Fruit fly (Drosophila melanogaster) whole organism, embryonic: ENCODE measurements around the gene CG7627.

ENCODE experiments used
- Bgb ChIP-seq: fragments of 200-800 bp; sonication (Bioruptor generic); IDR thresholded peaks from 2 replicates; pipeline ENCODE4 v1.3.6; 2022; ENCODE audit warnings: missing biosample characterization, missing genetic modification characterization; ENCODE audit not compliant: partially characterized antibody
- CG13287 ChIP-seq: fragments of 200-800 bp; sonication (Bioruptor generic); IDR thresholded peaks from 2 replicates; pipeline ENCODE4 v1.3.6; 2022; ENCODE audit warnings: missing biosample characterization, missing genetic modification characterization; ENCODE audit not compliant: partially characterized antibody
- CG14441 ChIP-seq: fragments of 200-800 bp; sonication (Bioruptor generic); IDR thresholded peaks from 2 replicates; pipeline ENCODE4 v1.3.6; 2022; ENCODE audit warnings: missing biosample characterization, missing genetic modification characterization
- CG15601 ChIP-seq: fragments of 200-800 bp; sonication (Bioruptor generic); optimal IDR thresholded peaks from 3 replicates; lab custom pipeline; 2019; ENCODE audit warnings: missing biosample characterization, mild to moderate bottlenecking, missing genetic modification characterization, moderate library complexity
- CG17186 ChIP-seq: fragments of 200-800 bp; sonication (Bioruptor generic); optimal IDR thresholded peaks from 3 replicates; lab custom pipeline; 2017; ENCODE audit warnings: missing biosample characterization, missing genetic modification reagents, missing genetic modification characterization
- CG17385 ChIP-seq: fragments of 200-800 bp; sonication (Bioruptor generic); optimal IDR thresholded peaks from 3 replicates; lab custom pipeline; 2018; ENCODE audit warnings: missing biosample characterization, mild to moderate bottlenecking, missing genetic modification characterization
- CG18262 ChIP-seq: fragments of 200-800 bp; optimal IDR thresholded peaks from 3 replicates; lab custom pipeline; 2019; ENCODE audit warnings: missing biosample characterization, mild to moderate bottlenecking, missing genetic modification characterization, moderate library complexity
- CG2202 ChIP-seq: fragments of 200-800 bp; sonication (Bioruptor generic); optimal IDR thresholded peaks from 2 replicates; lab custom pipeline; 2018; ENCODE audit warnings: missing biosample characterization, mild to moderate bottlenecking, missing genetic modification characterization
- CG2889 ChIP-seq: fragments of 200-800 bp; sonication (Bioruptor generic); IDR thresholded peaks from 3 replicates; pipeline ENCODE4 v1.3.6; 2022; ENCODE audit warnings: missing biosample characterization, missing genetic modification characterization
- CG30403 ChIP-seq: fragments of 200-800 bp; sonication (Bioruptor generic); optimal IDR thresholded peaks from 3 replicates; lab custom pipeline; 2016; ENCODE audit warnings: missing biosample characterization, missing genetic modification characterization
- CG31224 ChIP-seq: fragments of 200-800 bp; sonication (Bioruptor generic); IDR thresholded peaks from 2 replicates; pipeline ENCODE4 v1.3.6; 2022; ENCODE audit warnings: missing biosample characterization, missing genetic modification characterization
- CG34224 ChIP-seq: fragments of 200-800 bp; sonication (Bioruptor generic); IDR thresholded peaks from 3 replicates; pipeline ENCODE4 v1.3.6; 2022; ENCODE audit warnings: missing biosample characterization, missing genetic modification characterization; ENCODE audit not compliant: partially characterized antibody
- CG4617 ChIP-seq: fragments of 200-800 bp; sonication (Bioruptor generic); optimal IDR thresholded peaks from 3 replicates; lab custom pipeline; 2016; ENCODE audit warnings: missing biosample characterization, missing genetic modification characterization, borderline replicate concordance
- CG7271 ChIP-seq: fragments of 200-800 bp; sonication (Bioruptor generic); optimal IDR thresholded peaks from 2 replicates; lab custom pipeline; 2018; ENCODE audit warnings: missing biosample characterization, mild to moderate bottlenecking, missing genetic modification characterization, moderate library complexity
- CoRest ChIP-seq: fragments of 200-800 bp; sonication (Bioruptor generic); optimal IDR thresholded peaks from 3 replicates; lab custom pipeline; 2018; ENCODE audit warnings: missing biosample characterization, mild to moderate bottlenecking, missing genetic modification characterization, moderate library complexity
- Dref ChIP-seq: fragments of 200-800 bp; sonication (Bioruptor generic); IDR thresholded peaks from 2 replicates; pipeline ENCODE4 v1.3.6; 2022; ENCODE audit warnings: missing biosample characterization, missing genetic modification characterization
- E2f2 ChIP-seq: fragments of 200-800 bp; sonication (Bioruptor generic); IDR thresholded peaks from 2 replicates; pipeline ENCODE4 v1.3.6; 2022; ENCODE audit warnings: missing biosample characterization, missing genetic modification characterization
- Fer1 ChIP-seq: fragments of 200-800 bp; sonication (Bioruptor generic); optimal IDR thresholded peaks from 2 replicates; lab custom pipeline; 2017; ENCODE audit warnings: missing biosample characterization, mild to moderate bottlenecking, missing genetic modification characterization
- Fer3 ChIP-seq: fragments of 200-800 bp; sonication (Bioruptor generic); optimal IDR thresholded peaks from 2 replicates; lab custom pipeline; 2018; ENCODE audit warnings: missing biosample characterization, mild to moderate bottlenecking, missing genetic modification characterization, moderate library complexity
- MBD-R2 ChIP-seq: fragments of 200-800 bp; sonication (Bioruptor generic); IDR thresholded peaks from 2 replicates; pipeline ENCODE4 v1.3.6; 2022; ENCODE audit warnings: missing biosample characterization, missing genetic modification characterization
- MESR4 ChIP-seq: fragments of 200-800 bp; sonication (Bioruptor generic); optimal IDR thresholded peaks from 2 replicates; lab custom pipeline; 2018; ENCODE audit warnings: missing biosample characterization, mild to moderate bottlenecking, missing genetic modification characterization, moderate library complexity
- Oli ChIP-seq: fragments of 200-800 bp; sonication (Bioruptor generic); optimal IDR thresholded peaks from 2 replicates; lab custom pipeline; 2018; ENCODE audit warnings: missing biosample characterization, mild to moderate bottlenecking, missing genetic modification characterization, moderate library complexity
- Opbp ChIP-seq: fragments of 200-800 bp; sonication (Bioruptor generic); IDR thresholded peaks from 3 replicates; pipeline ENCODE4 v1.3.6; 2022; ENCODE audit warnings: missing biosample characterization, missing genetic modification characterization; ENCODE audit not compliant: partially characterized antibody
- Scr ChIP-seq: fragments of 200-800 bp; sonication (Bioruptor generic); IDR thresholded peaks from 2 replicates; pipeline ENCODE4 v1.3.6; 2022; ENCODE audit warnings: missing biosample characterization, missing genetic modification characterization; ENCODE audit not compliant: partially characterized antibody
- Sry-δ ChIP-seq: fragments of 200-800 bp; sonication (Bioruptor generic); optimal IDR thresholded peaks from 2 replicates; lab custom pipeline; 2016; ENCODE audit warnings: missing biosample characterization, missing genetic modification characterization
- YL-1 ChIP-seq: fragments of 200-800 bp; sonication (Bioruptor generic); optimal IDR thresholded peaks from 3 replicates; lab custom pipeline; 2017; ENCODE audit warnings: missing biosample characterization, mild to moderate bottlenecking, missing genetic modification characterization
- ash1 ChIP-seq: fragments of 200-800 bp; sonication (Bioruptor generic); optimal IDR thresholded peaks from 2 replicates; lab custom pipeline; 2018; ENCODE audit warnings: missing biosample characterization, mild to moderate bottlenecking, missing genetic modification characterization
- az2 ChIP-seq: fragments of 200-800 bp; sonication (Bioruptor generic); optimal IDR thresholded peaks from 3 replicates; lab custom pipeline; 2016; ENCODE audit warnings: missing biosample characterization, missing genetic modification characterization
- grau ChIP-seq: fragments of 200-800 bp; optimal IDR thresholded peaks from 3 replicates; lab custom pipeline; 2019; ENCODE audit warnings: missing biosample characterization, mild to moderate bottlenecking, missing genetic modification characterization, moderate library complexity
- kay ChIP-seq: fragments of 200-800 bp; sonication (Bioruptor generic); optimal IDR thresholded peaks from 2 replicates; lab custom pipeline; 2016; ENCODE audit warnings: missing biosample characterization, missing genetic modification characterization
- nmo ChIP-seq: fragments of 200-800 bp; sonication (Bioruptor generic); optimal IDR thresholded peaks from 2 replicates; lab custom pipeline; 2018; ENCODE audit warnings: missing biosample characterization, mild to moderate bottlenecking, missing genetic modification characterization, moderate library complexity
- pb ChIP-seq: fragments of 200-800 bp; sonication (Bioruptor generic); optimal IDR thresholded peaks from 3 replicates; lab custom pipeline; 2016; ENCODE audit warnings: missing biosample characterization, missing genetic modification characterization
- phol ChIP-seq: fragments of 200-800 bp; sonication (Bioruptor generic); optimal IDR thresholded peaks from 3 replicates; lab custom pipeline; 2018; ENCODE audit warnings: missing biosample characterization, mild to moderate bottlenecking, missing genetic modification characterization, moderate library complexity
- pzg ChIP-seq: fragments of 200-800 bp; sonication (Bioruptor generic); optimal IDR thresholded peaks from 3 replicates; lab custom pipeline; 2018; ENCODE audit warnings: missing biosample characterization, mild to moderate bottlenecking, missing genetic modification characterization, moderate library complexity
- row ChIP-seq: fragments of 200-800 bp; sonication (Bioruptor generic); IDR thresholded peaks from 3 replicates; pipeline ENCODE4 v1.3.6; 2022; ENCODE audit warnings: missing biosample characterization, missing genetic modification characterization
- stwl ChIP-seq: fragments of 200-800 bp; sonication (Bioruptor generic); optimal IDR thresholded peaks from 3 replicates; lab custom pipeline; 2018; ENCODE audit warnings: missing biosample characterization, mild to moderate bottlenecking, missing genetic modification characterization, moderate library complexity
- tna ChIP-seq: fragments of 200-800 bp; sonication (Bioruptor generic); IDR thresholded peaks from 2 replicates; pipeline ENCODE4 v1.3.6; 2022; ENCODE audit warnings: missing biosample characterization, missing genetic modification characterization; ENCODE audit not compliant: partially characterized antibody
- ttk ChIP-seq: fragments of 200-800 bp; sonication (Bioruptor generic); IDR thresholded peaks from 2 replicates; pipeline ENCODE4 v2.1.2; 2022; ENCODE audit warnings: missing biosample characterization, missing genetic modification characterization
- vnd ChIP-seq: fragments of 200-800 bp; sonication (Bioruptor generic); IDR thresholded peaks from 3 replicates; pipeline ENCODE4 v1.3.6; 2022; ENCODE audit warnings: missing biosample characterization, missing genetic modification characterization; ENCODE audit not compliant: partially characterized antibody
- zen ChIP-seq: fragments of 200-800 bp; sonication (Bioruptor generic); optimal IDR thresholded peaks from 3 replicates; lab custom pipeline; 2018; ENCODE audit warnings: missing biosample characterization, mild to moderate bottlenecking, missing genetic modification characterization, moderate library complexity

CG7627 gene

DNA sequence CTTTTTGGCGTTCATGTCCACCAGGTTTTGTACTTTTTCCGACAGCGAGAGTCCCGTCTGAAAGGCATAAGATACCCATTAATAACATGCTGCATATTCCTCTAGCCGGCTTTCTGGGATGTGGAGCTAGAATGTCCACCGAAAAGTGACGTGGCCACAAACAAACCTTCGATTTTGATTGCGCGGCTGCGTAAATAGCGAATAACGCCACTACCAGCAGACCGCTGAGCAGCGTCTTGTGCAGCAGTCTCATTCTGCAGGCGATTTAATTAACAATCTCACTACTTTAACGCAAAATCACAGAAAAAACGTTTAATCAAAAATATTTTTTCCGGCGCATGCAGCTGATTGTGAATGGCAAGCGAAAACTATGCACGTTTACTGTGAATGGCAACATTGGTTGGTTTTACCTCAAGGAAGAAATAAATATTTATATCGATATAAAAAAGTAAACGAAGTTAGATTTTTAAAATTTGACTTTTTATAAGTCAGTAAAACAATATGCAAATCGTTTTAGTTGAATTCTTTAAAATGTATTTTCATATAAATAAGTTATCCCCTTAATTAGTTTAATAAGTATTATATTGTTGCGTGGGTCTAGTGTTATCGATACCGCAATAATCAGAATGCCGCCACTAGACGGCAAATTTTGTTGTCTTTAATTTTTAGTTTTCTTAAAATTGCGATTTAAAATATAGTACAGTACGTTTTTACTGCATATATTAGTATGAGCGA, 54.3 kb downstream of the CG7627 start, which contains the start of the genes Ostgamma and Mettl14 (continued):
- TF ChIP-seq Bgb (GFP tag; lab: Robert Waterston, UW) (peak; percentile 41), Fer1 (peak; percentile 17), pb (GFP tag; lab: Kevin White, UChicago) (no peak), phol (peak; percentile 19), CG34224 (GFP tag; lab: Robert Waterston, UW) (peak; percentile 81), CG14441 (GFP tag; lab: Robert Waterston, UW) (no peak), Fer3 (tag; lab: Kevin White, UChicago) (no peak), tna (GFP tag; lab: Robert Waterston, UW) (0 out of 2 replicates have a peak, but pooled peaks have one; percentile 5), row (GFP tag; lab: Robert Waterston, UW) (peak; percentile 70), Dref (GFP tag; lab: Robert Waterston, UW) (peak; percentile 62), E2f2 (0 out of 2 replicates have a peak, but pooled peaks have one; percentile 28), CG31224 (GFP tag; lab: Robert Waterston, UW) (no peak), ash1 (no peak), Opbp (peak; percentile 66; the same call in 2 of the 3 replicates), Scr (peak; percentile 89), Oli (no peak), MBD-R2 (GFP tag; lab: Robert Waterston, UW) (peak; percentile 52), CG17385 (GFP tag; lab: Kevin White, UChicago) (peak; percentile 18), YL-1 (GFP tag; lab: Kevin White, UChicago) (peak; percentile 82), zen (tag; lab: Kevin White, UChicago) (peak; percentile 3), CG15601 (tag; lab: Kevin White, UChicago) (peak; percentile 42), CG7271 (tag; lab: Kevin White, UChicago) (peak; percentile 12), kay (GFP tag; lab: Kevin White, UChicago) (no peak), CG17186 (no peak), Sry-δ (GFP tag; lab: Kevin White, UChicago) (peak; percentile 74), az2 (GFP tag; lab: Kevin White, UChicago) (peak; percentile 8), nmo (peak; percentile 46), stwl (peak; percentile 36), vnd (0 out of 3 replicates have a peak, but pooled peaks have one; percentile 53), ttk (GFP tag; lab: Robert Waterston, UW) (no peak), pzg (GFP tag; lab: Kevin White, UChicago) (peak; percentile 48), CG2202 (tag; lab: Kevin White, UChicago) (no peak), CG30403 (GFP tag; lab: Kevin White, UChicago) (peak; percentile 44), CG2889 (GFP tag; lab: Robert Waterston, UW) (no peak), CG4617 (GFP tag; lab: Kevin White, UChicago) (peak; percentile 76), CG18262 (tag; lab: Kevin White, UChicago) (peak; percentile 31), MESR4 (peak; percentile 55), CG13287 (GFP tag; lab: Robert Waterston, UW) (peak; percentile 89), grau (tag; lab: Kevin White, UChicago) (peak; percentile 31), CoRest (tag; lab: Kevin White, UChicago) (peak; percentile 28)
